Fruit fly (Drosophila melanogaster): Measurements from ENCODE around the gene Nepl5.
A peak's percentile ranks its signal among the peaks of the same experiment; 100 is the strongest.

Nepl5 gene

dm6 chr2L:6356686-6357362 lies 24.2 kb upstream of the Nepl5 start:
- no peak for TF ChIP-seq Drgx (GFP tag; IDR thresholded peaks at IDR 0.05)
- no peak for TF ChIP-seq Gsc (GFP tag; IDR thresholded peaks at IDR 0.05)
- no peak for TF ChIP-seq Doc2 (GFP tag; IDR thresholded peaks at IDR 0.05)
- no peak for TF ChIP-seq dm (GFP tag; optimal IDR thresholded peaks at IDR 0.05)
- no peak for TF ChIP-seq CG7928 (GFP tag; optimal IDR thresholded peaks at IDR 0.05)
- TF ChIP-seq wek (GFP tag; optimal IDR thresholded peaks at IDR 0.05): peak; percentile 6
- TF ChIP-seq CG1529 (GFP tag; optimal IDR thresholded peaks at IDR 0.05): peak; percentile 30
- peak; percentile 58 for TF ChIP-seq CG10267 (tag; optimal IDR thresholded peaks at IDR 0.05)
- TF ChIP-seq CG1233 (GFP tag; optimal IDR thresholded peaks at IDR 0.05): peak; percentile 52
- 0 out of 3 replicates have a peak, but pooled peaks have one; percentile 4 for TF ChIP-seq dysf (GFP tag; IDR thresholded peaks at IDR 0.05)
- TF ChIP-seq CG12104 (GFP tag; optimal IDR thresholded peaks at IDR 0.05): no peak
- no peak for TF ChIP-seq org-1 (GFP tag; optimal IDR thresholded peaks at IDR 0.05)
- TF ChIP-seq CG3726 (GFP tag; IDR thresholded peaks at IDR 0.05): no peak
- TF ChIP-seq cas (GFP tag; IDR thresholded peaks at IDR 0.05): no peak
- no peak for TF ChIP-seq CG4282 (GFP tag; optimal IDR thresholded peaks at IDR 0.05)
- no peak for TF ChIP-seq Deaf1 (tag; optimal IDR thresholded peaks at IDR 0.05)
- no peak for TF ChIP-seq Trl (optimal IDR thresholded peaks at IDR 0.05)
- TF ChIP-seq Trl (GFP tag; optimal IDR thresholded peaks at IDR 0.05): peak; percentile 13
- no peak for TF ChIP-seq aop (GFP tag; IDR thresholded peaks at IDR 0.05)
- TF ChIP-seq rib (GFP tag; IDR thresholded peaks at IDR 0.05): no peak
- TF ChIP-seq CG12299 (tag; optimal IDR thresholded peaks at IDR 0.05): no peak
- no peak for TF ChIP-seq sc (optimal IDR thresholded peaks at IDR 0.05)
- TF ChIP-seq sc (GFP tag; optimal IDR thresholded peaks at IDR 0.05): peak; percentile 5
- TF ChIP-seq CG11560 (tag; IDR thresholded peaks at IDR 0.05): no peak
- TF ChIP-seq CG7556 (GFP tag; optimal IDR thresholded peaks at IDR 0.05): no peak
- TF ChIP-seq Nf-YC (tag; optimal IDR thresholded peaks at IDR 0.05): peak; percentile 22
- TF ChIP-seq D19A (tag; optimal IDR thresholded peaks at IDR 0.05): no peak
- no peak for TF ChIP-seq fu2 (GFP tag; optimal IDR thresholded peaks at IDR 0.05)
- no peak for TF ChIP-seq CG15073 (GFP tag; optimal IDR thresholded peaks at IDR 0.05)
- TF ChIP-seq row (GFP tag; IDR thresholded peaks at IDR 0.05): no peak
- no peak for TF ChIP-seq Bteb2 (GFP tag; optimal IDR thresholded peaks at IDR 0.05)
- no peak for TF ChIP-seq CG2129 (GFP tag; IDR thresholded peaks at IDR 0.05; ENCODE audit: partially characterized antibody)
- no peak for TF ChIP-seq croc (GFP tag; conservative IDR thresholded peaks at IDR 0.05)
- peak in 1 of 2 experiments; percentile 49 for TF ChIP-seq bsh (GFP tag; optimal IDR thresholded peaks at IDR 0.05)
- peak; percentile 82 for TF ChIP-seq Ets65A (GFP tag)
- TF ChIP-seq ems (GFP tag; optimal IDR thresholded peaks at IDR 0.05): no peak
- TF ChIP-seq CG10366 (GFP tag; IDR thresholded peaks at IDR 0.05): peak; percentile 10; the same call in 1 of the 2 replicates
- TF ChIP-seq ap (GFP tag; IDR thresholded peaks at IDR 0.05): peak; percentile 23; the same call in 1 of the 2 replicates
- no peak for TF ChIP-seq Taf1 (GFP tag; IDR thresholded peaks at IDR 0.05)
- peak; percentile 17 for TF ChIP-seq CG10654 (GFP tag; optimal IDR thresholded peaks at IDR 0.05)
- TF ChIP-seq nmo (GFP tag; optimal IDR thresholded peaks at IDR 0.05): peak; percentile 39
- TF ChIP-seq D19B (GFP tag; optimal IDR thresholded peaks at IDR 0.05): no peak
- no peak for TF ChIP-seq Hmx (GFP tag; optimal IDR thresholded peaks at IDR 0.05)
- TF ChIP-seq CG10147 (GFP tag; optimal IDR thresholded peaks at IDR 0.05): no peak
- peak; percentile 48 for TF ChIP-seq az2 (GFP tag; optimal IDR thresholded peaks at IDR 0.05)
- TF ChIP-seq ci (GFP tag; IDR thresholded peaks at IDR 0.05): peak; percentile 85; the same call in 2 of the 3 replicates
- no peak for TF ChIP-seq CG6272 (GFP tag; IDR thresholded peaks at IDR 0.05)
- TF ChIP-seq sim (GFP tag; IDR thresholded peaks at IDR 0.05): no peak
- TF ChIP-seq CG7786 (GFP tag; optimal IDR thresholded peaks at IDR 0.05): no peak
- peak; percentile 42 for TF ChIP-seq CG7271 (tag; optimal IDR thresholded peaks at IDR 0.05)
- no peak for TF ChIP-seq pnt (GFP tag; optimal IDR thresholded peaks at IDR 0.05)
- TF ChIP-seq CG12659 (GFP tag; optimal IDR thresholded peaks at IDR 0.05): no peak

Data from whole organism, embryonic.